Worm (Caenorhabditis elegans): ENCODE data around the gene K05G3.2.

DNA sequence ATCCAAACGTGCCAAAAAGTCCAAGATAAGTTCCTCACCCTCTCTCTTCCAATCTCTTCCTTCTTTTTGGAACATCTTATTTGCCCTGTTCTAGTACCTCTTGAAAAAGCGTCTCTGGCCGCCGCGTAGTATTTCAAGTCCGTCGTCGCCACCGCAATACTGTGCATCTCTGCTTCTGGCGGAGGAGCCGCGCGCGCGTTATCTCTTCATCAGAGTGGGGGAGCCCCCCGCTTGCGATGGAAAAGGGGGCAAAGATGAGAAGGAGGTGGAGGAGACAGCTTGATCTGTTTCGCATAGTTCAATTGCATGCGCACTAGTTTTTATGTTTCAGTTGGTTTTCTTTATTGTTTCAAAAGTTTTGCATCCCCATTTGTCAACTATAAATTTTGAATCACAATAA, 33.1 kb downstream of the K05G3.2 start:
- TF ChIP-seq hnd-1 (tag; optimal IDR thresholded peaks at IDR 0.05) = no peak
- TF ChIP-seq tra-4 (tag; optimal IDR thresholded peaks at IDR 0.05) = no peak
- TF ChIP-seq ama-1 (optimal IDR thresholded peaks at IDR 0.05) = no peak

Data from whole organism, early embryonic.